Fruit fly (Drosophila melanogaster) whole organism, larva: ENCODE measurements around the gene ens.

Experiments
- noc ChIP-seq: fragments of 200-800 bp; sonication (Bioruptor generic); optimal IDR thresholded peaks from 3 replicates; lab custom pipeline; 2019; ENCODE audit warnings: missing biosample characterization, mild to moderate bottlenecking, missing genetic modification characterization, moderate library complexity

The ens gene

DNA sequence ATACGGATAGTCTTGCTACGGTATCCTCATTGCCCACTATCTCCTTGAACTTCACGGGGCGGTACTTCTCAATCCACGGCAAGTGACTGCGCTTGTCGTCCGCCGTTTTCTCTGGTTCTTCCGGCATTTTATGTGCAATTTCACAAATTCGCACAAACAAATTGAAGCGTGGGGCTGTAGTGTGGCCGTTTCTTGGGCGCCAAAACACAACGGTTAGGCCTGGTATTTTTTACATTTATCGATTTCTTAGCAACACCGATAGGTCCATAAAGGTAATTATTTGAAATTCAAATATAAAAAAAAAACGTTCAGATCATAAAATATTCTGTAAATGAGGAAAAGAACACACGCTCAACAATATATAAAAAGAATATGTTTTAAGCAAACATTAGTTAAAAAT, 1.5 kb upstream of the ens start, which contains the start of gene RfC4:
TSS of gene RfC4 (minus strand) at position 182 of the 400 bp plus-strand sequence.
- TF ChIP-seq noc (tag; lab: Kevin White, UChicago): no peak

DNA sequence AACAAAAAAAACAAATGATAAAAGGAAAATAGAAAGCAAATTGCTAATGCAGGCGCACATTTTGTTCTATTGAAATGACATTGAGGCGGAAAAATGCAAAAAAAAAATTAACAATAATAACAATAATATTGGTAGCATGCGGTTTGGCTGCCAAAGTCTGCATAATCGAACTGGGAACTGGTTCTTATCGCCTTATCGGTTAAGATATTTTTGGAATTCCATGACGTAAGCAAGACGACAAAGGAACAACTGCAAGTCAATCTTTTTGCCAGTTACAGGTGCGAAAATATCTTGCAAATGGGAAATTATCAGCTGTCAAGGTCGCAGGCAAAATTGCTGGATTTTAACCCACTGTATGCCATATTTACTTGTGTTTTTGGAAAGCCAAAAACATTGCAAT, 1.8 kb downstream of the ens start:
- TF ChIP-seq noc (tag; lab: Kevin White, UChicago): no peak

DNA sequence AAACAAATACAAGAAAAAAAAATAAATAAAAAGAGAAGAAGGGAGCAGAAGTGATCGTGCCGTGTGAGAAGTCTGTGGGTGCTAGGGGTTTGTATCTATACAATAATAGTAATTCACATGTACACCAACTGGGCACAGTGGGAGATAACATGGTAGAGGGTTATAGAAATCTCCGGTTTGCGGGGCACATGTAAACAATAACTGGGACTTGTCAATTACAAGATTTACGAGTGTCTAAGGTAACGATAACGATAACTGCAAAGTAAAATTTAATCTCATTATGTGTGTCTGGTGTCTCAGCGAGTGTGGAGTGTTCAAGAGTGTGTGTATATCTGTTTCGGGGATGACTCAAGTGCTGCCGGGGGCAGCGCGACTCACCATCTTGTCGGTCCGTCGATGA, 3.6 kb downstream of the ens start:
- no peak for TF ChIP-seq noc (tag; lab: Kevin White, UChicago)

DNA sequence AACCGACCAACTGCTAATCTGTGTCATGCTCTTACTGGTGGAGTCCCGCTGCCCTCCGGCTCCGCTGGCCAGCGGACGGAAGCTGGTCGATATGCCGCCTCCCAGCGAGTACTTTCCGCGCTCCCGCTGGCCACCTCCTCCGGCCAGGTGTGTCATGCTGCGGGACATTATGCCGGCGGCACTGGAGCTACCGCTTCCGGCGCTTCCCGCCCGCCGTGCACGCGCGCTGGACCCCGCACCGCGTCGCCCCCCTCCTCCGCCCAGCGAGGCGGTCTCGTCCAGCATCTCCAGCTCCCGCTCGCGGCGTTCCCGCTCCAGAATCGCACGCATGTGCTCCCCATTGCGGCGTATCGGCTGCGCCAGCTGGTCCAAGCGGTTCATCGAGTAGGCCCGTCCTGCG, 5.8 kb downstream of the ens start:
- no peak for TF ChIP-seq noc (tag; lab: Kevin White, UChicago)

DNA sequence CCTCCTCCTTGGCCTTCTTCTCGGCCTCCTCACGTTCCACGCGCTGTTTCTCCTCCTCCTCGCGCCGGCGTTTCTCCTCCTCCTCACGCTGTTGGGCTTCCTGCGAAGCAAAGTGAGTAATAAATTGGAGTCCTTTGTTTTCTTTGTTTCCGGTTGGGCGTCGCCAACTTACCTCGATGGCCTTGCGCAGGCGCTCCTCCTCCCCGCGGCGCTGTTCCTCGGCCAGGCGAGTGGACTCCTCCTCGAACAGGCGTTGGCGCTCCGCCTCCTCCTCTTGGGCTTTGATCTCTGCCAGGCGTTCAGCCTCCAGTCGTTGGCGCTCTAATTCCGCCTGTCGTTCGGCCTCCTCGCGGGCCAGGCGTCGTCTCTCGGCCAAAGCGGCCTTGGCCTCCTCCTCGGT, 8.6 kb downstream of the ens start:
- no peak for TF ChIP-seq noc (tag; lab: Kevin White, UChicago)

DNA sequence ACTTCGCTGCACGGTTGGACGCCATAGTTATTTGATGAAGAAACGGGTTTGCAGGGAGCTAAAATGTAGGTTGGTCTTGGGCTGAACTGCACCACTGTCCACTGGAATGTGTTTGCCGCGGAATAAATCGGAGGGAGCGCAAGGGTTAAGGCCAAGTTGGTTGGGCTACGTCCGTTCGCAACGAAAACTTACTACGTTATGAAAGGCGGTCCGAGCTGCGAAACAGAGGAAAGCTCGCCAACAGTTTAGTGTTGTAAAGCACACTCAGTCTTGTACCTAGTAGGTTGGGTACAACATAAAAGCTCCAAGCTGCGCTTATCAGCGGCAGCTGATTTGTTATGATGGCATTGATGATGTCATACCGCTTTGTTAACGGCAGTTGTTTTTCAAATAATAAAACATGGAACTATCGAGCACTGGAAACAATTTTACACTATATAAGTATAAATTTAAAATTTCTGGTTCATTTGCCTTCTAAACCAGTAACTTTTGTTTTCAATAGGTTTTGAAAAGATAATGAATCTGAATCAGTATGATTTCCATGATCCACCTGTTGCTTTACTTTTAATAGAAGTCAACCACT, 12.1 kb downstream of the ens start, which contains the start of gene Chd64:
TSS of gene Chd64 (minus strand) at position 204 of the 583 bp plus-strand sequence.
- peak; percentile 39 for TF ChIP-seq noc (tag; lab: Kevin White, UChicago)

DNA sequence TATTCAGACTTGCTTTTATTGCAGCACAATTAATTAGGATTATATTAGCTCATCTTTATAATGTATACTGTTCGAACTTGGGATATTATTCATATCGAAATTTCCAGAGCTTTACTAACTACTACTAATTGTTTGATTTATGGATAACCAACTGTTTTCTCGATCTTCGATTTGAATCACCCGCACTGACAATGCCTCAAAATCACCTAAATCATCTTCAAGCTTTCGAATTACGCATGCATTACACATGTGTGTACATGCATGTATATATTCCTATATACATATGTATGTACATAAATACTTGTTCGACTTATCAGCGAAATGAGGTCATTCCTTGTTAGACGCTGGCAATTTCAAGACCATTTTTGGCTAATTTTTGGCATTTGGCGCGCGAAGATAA, 12.8 kb downstream of the ens start:
- TF ChIP-seq noc (tag; lab: Kevin White, UChicago): no peak

DNA sequence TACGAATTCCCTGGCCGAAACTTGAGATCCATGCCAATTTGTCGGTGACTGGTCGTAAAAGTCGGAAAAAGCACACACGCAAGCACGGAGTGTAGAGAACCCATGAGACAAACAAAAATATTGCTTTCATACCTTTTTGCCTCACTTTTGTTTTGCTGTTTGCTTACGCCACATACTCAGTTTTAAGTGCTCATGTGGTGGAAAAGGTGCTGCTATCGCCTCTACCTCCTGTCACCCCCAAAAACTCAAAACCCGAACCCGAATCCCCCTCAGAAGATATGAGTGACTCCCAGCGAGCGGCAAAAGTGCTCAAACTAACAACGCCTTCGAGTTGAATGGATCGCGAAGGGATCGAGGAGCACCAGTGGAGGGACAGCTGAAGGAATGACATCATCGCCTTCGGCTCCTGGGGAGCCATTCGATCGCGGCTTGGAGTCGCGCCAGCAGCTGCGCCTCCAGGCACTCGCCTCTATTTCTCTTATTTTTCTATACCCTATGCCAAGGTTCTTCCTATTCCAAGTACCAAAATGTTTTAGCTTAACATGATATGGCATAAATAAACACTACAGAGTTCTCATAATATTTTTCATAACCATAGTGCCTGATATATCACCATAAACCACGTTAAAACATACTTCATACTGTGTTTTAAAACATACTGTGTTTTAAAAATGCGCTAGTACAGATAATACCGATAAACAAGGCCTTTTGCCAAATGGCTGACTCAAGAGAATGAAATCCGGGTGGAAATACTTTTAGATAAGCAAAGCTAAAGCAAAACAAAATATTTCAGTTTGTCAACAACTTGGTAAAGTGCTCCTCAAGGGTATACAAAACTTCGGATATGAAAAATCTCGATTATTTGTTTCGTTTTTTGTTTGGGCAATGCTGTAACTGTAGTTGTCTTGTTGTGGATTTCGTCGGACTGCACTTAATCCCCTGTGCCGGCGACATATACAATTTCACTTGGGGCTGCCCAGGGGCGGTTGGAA, 13.7 kb downstream of the ens start:
- TF ChIP-seq noc (tag; lab: Kevin White, UChicago): no peak

DNA sequence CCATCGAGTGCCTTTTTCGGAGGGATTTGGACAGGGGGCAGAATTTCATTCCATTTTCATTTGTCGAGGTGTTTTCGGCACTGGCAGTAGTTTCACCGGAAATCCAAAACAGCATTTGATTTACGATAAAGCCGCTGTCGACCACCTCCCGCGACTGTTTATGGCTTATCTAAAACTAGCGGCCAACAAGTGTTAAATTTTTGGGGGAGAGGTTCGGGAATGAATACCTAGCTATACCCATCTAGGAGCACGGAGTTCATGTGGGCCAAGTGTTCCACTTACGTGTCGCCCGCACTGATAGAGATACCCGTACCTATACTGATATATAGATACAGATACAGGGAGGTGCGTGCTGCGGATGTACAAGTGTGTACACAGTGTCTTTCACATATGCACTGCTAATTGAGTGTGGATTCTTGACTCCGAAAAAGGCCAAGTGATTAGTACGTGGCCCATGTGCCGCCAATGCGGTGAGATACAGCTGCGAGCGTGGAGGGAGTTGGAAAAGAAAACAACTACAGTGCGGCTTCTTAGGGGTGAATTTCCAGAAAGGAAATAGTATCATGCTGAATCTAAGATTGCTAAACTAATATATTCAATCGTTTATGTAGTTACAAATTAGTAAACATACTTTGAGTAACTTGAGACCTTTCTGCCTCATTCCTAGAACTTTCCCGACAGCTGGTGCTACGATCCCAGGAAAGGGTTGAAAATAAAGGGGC, 14.6 kb downstream of the ens start:
- TF ChIP-seq noc (tag; lab: Kevin White, UChicago): no peak

DNA sequence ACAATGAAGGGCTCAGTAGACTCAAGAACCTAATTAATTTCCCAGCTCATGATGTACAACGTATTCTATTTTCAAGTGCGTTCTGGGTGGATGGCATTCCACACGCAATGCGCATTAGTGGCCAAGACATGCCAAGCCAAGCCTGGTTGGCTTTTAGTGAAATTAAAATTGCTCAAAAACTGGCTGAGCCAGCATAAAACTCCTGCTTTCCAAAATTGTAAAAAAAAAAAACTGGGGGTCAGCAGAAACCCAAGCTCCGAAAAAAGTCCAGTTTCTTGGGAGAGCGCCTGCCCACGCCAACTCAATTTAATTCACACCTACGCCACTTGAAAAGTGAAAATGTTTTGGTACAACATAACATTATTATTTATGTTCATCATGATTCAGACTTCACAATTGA, 16.0 kb downstream of the ens start:
- no peak for TF ChIP-seq noc (tag; lab: Kevin White, UChicago)

DNA sequence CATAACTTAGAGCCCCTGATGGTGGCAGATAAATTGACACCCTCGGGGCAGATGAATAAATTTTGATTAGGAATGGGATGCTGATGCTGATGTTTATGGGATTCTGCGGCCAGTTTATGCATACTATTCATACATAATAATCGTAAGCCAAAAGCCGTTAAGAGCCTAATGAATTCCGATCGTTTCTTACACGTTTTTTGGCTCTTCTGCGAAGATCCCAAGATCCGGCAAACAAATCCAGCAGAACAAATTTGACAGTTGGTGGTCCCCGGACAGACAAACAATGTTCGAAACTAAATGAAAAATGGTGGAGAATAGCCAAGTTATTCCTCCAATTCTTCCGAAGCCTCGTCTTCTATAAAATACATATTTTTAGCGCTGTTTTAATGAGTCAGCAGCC, 16.9 kb downstream of the ens start:
- TF ChIP-seq noc (tag; lab: Kevin White, UChicago): peak; percentile 33

DNA sequence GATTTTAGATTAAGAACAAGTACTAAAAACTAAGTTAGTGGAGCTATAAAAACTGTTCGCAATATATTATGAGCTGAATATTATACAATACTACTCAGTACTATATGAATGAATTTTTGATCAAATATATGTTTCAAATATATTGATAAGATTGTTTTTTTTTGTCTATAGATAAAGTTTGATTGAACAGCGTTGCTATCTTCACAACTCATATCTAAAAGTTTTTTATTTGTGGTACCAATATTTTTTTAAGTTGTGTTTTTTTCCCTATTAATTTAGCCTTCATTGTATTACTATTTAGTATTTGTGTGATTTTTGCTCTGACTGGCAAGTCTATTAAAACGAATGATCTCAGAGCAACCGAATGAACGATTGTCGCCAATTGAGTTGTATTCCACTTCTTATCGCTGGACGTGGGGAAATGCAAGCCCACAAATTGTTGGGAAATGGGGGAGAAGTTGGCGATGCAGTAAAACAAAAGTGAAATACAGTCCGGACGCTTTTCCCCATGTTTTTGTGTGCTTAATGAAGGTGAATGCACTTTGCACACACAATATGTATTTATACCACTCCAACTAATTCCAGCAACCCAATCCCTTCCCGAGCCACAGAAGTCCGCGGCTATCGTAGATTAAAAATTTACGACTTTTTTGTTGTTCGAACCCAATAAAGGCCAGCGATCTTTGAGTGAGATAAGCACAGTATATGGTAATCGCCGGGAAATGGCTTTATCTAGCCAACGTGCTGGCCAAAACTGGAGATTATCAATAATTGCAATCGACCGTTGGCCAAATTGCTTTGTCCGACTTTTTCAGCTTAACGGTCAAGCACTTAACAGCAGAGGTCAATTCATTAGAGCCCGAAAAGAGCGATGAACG, 17.6 kb downstream of the ens start:
- peak; percentile 89 for TF ChIP-seq noc (tag; lab: Kevin White, UChicago)

DNA sequence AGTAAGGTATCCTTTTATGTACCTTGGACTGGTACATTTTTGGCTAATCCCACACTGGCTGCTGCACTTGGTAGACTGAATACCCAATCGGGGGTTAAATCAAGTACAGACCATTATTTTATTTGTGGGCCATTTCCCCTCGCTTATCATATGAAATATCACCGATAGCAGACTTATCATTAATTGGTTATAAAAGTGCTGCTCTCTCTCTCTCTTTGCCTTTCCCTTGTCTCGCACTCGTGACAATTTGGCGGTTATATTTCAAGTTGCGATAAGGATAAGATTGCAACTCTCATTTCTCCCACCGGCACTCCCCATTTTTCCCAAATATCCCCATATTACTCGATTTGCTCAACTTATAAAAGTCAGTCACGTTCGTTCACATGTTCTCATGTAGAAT, 18.6 kb downstream of the ens start:
- TF ChIP-seq noc (tag; lab: Kevin White, UChicago): no peak

DNA sequence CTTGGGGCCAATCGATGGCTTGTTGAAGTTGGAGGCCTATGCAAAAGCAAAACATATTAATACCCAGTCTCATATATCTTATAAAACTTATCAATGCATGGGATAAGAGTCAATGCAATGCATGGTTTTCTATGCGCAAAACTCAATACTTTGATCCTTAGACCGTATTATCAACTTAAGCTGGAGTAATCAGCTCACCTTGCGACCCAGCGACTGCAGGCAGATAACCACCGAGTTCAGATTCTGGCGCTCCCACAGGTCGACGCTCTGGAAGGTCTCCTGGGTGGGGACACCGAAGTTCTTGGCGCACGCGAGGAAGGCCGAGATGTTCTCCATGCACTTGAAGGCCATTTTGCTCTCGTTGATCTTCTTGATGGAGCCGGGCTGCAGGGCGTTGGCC, 19.2 kb downstream of the ens start:
- TF ChIP-seq noc (tag; lab: Kevin White, UChicago): no peak

DNA sequence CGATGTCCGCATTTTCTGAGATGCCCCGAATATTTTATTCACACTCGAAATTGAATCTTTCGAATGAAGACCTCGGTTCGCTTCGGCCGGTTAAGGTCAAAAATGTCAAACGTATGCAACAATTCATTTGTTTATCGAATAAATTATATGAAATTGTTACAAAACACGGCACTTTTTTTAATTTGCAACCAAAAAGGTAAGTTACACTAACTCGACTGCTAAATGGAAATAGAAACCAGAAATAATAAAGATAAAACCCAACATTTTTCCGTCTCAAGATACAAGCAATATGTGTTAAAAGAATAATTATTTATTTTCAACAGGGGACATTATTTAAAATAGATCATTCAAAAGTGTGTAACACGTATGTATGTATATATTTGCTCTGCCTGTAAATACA, 20.4 kb downstream of the ens start:
- TF ChIP-seq noc (tag; lab: Kevin White, UChicago): no peak
